Worm (Caenorhabditis elegans): ENCODE data around the gene D2096.12.

The D2096.12 gene

DNA sequence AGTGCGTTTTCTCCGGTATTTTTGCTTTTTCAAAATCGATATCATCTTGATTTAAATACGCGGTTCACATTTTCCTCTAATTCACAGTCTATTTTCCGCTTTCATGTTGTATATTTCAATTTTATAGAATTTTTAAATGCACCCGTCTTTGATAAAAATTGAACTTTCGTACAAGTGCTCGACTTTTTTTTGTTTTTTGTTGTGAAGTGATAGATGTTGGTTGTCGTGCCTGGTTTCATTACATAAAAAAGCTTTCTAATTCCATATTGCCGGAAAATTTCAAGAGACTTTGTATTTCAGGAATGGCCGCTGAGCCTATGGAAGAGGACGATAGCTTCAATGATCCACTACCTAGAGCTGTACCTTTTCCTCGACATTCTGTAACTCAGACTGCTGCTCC lies at the start of gene D2096.12:
TSS of gene D2096.12 (plus strand) at position 301 of the 400 bp plus-strand sequence.
- no peak for TF ChIP-seq W03F9.2 (tag; optimal IDR thresholded peaks at IDR 0.05)
- no peak for TF ChIP-seq dao-5 (tag; optimal IDR thresholded peaks at IDR 0.05)
- no peak for TF ChIP-seq him-1 (tag; optimal IDR thresholded peaks at IDR 0.05)

- no peak for TF ChIP-seq W03F9.2 (tag; optimal IDR thresholded peaks at IDR 0.05)
- TF ChIP-seq him-1 (tag; optimal IDR thresholded peaks at IDR 0.05) = no peak
- TF ChIP-seq dao-5 (tag; optimal IDR thresholded peaks at IDR 0.05) = no peak
Observed at ce11 chrIV:8317800-8318199, 45.5 kb upstream of the D2096.12 start.

DNA sequence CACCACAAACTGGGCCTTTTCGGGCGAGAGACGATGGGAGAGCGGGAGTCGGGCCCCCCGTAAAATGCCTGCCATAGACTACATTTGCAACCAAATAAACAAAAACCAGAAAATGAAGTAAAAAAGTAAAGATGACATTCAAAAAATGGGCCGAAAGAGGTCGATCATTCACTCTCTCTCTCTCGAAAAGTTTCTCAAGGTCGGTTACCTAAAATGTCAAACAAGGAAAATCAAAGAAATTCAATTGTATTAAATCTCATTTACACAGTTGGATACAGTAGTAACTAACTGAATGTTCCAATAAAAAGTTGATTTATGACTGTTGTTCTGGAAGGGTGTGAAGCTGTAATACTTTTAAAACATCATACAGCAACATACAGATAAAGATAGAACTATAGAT lies 44.5 kb upstream of the D2096.12 start:
- TF ChIP-seq him-1 (tag; optimal IDR thresholded peaks at IDR 0.05) (no peak), W03F9.2 (tag; optimal IDR thresholded peaks at IDR 0.05) (no peak), dao-5 (tag; optimal IDR thresholded peaks at IDR 0.05) (no peak)

DNA sequence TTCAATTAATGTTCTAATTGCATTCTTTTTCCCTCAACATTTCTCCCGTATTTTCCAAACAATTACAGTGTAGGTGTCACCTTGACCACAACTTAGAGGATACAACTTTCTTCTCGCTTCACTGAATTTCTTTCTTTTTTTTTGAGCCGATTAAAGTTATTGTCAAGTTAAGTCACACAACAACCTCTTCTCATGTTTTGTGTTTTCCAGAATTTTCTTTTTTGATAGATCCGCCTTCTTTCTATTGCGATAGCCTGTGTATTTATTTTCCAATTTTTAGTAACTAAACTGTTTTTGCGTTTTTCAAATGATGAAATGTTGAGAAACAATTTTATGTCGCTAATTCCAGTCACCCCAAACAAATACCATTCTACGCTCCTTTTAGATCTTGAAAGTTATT lies 37.6 kb upstream of the D2096.12 start, which contains the start of gene F35H10.3:
TSS of gene F35H10.3 (plus strand) at position 301 of the 400 bp plus-strand sequence.
- TF ChIP-seq him-1 (tag; optimal IDR thresholded peaks at IDR 0.05) (no peak), W03F9.2 (tag; optimal IDR thresholded peaks at IDR 0.05) (no peak), dao-5 (tag; optimal IDR thresholded peaks at IDR 0.05) (no peak)

- TF ChIP-seq him-1 (tag; optimal IDR thresholded peaks at IDR 0.05) = no peak
- no peak for TF ChIP-seq dao-5 (tag; optimal IDR thresholded peaks at IDR 0.05)
- no peak for TF ChIP-seq W03F9.2 (tag; optimal IDR thresholded peaks at IDR 0.05)
Observed at ce11 chrIV:8328913-8329312, 34.4 kb upstream of the D2096.12 start, which contains the start of gene F35H10.2. F35H10.2 (plus strand) TSS chrIV:8329213.

- TF ChIP-seq W03F9.2 (tag; optimal IDR thresholded peaks at IDR 0.05) = no peak
- no peak for TF ChIP-seq him-1 (tag; optimal IDR thresholded peaks at IDR 0.05)
- TF ChIP-seq dao-5 (tag; optimal IDR thresholded peaks at IDR 0.05) = no peak
Observed at ce11 chrIV:8332526-8332925, 30.7 kb upstream of the D2096.12 start, which contains the start of gene lys-10. lys-10 (plus strand) TSS chrIV:8332826.

DNA sequence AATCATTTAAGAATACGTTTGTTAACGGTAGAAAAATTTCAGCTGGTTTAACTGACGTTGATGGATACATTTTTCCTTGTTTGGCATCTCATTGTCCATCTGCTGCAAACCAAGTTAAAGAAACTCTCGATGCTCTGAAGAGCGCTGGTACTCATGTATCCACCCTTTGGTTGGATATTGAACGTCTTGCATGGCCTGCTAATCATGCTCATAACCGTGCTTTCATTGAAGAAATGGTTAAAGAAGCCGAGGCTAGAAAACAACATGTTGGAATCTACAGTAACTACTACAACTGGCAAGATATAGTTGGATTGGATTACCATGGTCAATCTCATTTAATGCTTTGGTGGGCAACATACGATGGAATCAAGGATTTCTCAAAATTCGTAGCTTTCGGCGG lies 30.2 kb upstream of the D2096.12 start:
- TF ChIP-seq him-1 (tag; optimal IDR thresholded peaks at IDR 0.05) (no peak), dao-5 (tag; optimal IDR thresholded peaks at IDR 0.05) (no peak), W03F9.2 (tag; optimal IDR thresholded peaks at IDR 0.05) (no peak)

DNA sequence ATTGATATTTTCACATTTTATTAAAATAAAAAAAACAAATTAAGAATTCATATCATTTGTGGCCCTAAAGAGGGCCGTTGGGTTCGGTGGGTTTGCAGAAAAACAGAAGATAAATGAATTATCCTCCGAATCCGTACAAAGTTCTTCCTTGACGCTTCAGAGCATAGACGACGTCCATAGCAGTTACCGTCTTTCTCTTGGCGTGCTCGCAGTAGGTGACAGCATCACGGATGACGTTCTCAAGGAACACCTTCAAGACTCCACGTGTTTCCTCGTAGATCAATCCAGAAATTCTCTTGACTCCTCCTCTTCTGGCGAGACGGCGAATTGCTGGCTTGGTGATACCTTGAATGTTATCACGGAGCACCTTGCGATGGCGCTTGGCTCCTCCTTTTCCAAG lies 29.7 kb upstream of the D2096.12 start:
- no peak for TF ChIP-seq him-1 (tag; optimal IDR thresholded peaks at IDR 0.05)
- no peak for TF ChIP-seq W03F9.2 (tag; optimal IDR thresholded peaks at IDR 0.05)
- no peak for TF ChIP-seq dao-5 (tag; optimal IDR thresholded peaks at IDR 0.05)

ce11 chrIV:8333954-8333987 lies 29.5 kb upstream of the D2096.12 start, which contains the start of gene his-31:
his-31 (minus strand) TSS chrIV:8333983.
- TF ChIP-seq W03F9.2 (tag; optimal IDR thresholded peaks at IDR 0.05) = no peak
- no peak for TF ChIP-seq him-1 (tag; optimal IDR thresholded peaks at IDR 0.05)
- TF ChIP-seq dao-5 (tag; optimal IDR thresholded peaks at IDR 0.05) = no peak

ce11 chrIV:8333988-8334863 lies 29.0 kb upstream of the D2096.12 start, which contains the start of gene his-32:
his-32 (plus strand) TSS chrIV:8334305.
- no peak for TF ChIP-seq him-1 (tag; optimal IDR thresholded peaks at IDR 0.05)
- TF ChIP-seq dao-5 (tag; optimal IDR thresholded peaks at IDR 0.05) = no peak
- no peak for TF ChIP-seq W03F9.2 (tag; optimal IDR thresholded peaks at IDR 0.05)

ce11 chrIV:8339636-8340035 lies 23.6 kb upstream of the D2096.12 start, which contains the start of gene lgc-6:
lgc-6 (plus strand) TSS chrIV:8339936.
- TF ChIP-seq him-1 (tag; optimal IDR thresholded peaks at IDR 0.05) (no peak), dao-5 (tag; optimal IDR thresholded peaks at IDR 0.05) (no peak), W03F9.2 (tag; optimal IDR thresholded peaks at IDR 0.05) (no peak)

ce11 chrIV:8342385-8342784 lies 20.9 kb upstream of the D2096.12 start, which contains the start of gene lgc-5:
lgc-5 (plus strand) TSS chrIV:8342685.
- no peak for TF ChIP-seq him-1 (tag; optimal IDR thresholded peaks at IDR 0.05)
- no peak for TF ChIP-seq dao-5 (tag; optimal IDR thresholded peaks at IDR 0.05)
- no peak for TF ChIP-seq W03F9.2 (tag; optimal IDR thresholded peaks at IDR 0.05)

DNA sequence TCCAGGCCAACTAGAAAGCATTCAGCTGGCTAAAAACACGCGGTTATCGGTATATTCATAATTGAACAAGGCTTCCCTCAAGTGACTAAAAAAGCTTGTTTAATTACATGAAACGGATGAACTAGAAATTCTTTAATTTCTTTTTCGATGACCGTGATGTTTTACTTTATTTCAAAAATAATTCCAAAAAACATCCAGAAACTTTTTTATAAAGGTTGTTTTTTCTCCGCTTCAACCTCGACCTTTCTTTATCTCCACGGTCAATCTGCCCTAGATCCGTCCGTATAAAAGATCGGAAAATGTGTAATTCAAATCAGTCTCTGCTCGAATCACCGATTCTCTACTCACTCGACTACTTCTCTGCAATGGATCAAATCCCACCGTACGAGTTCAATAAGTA lies 17.7 kb upstream of the D2096.12 start, which contains the start of gene F17E9.5:
TSS of gene F17E9.5 (plus strand) at position 301 of the 400 bp plus-strand sequence.
- TF ChIP-seq him-1 (tag; optimal IDR thresholded peaks at IDR 0.05) (no peak), dao-5 (tag; optimal IDR thresholded peaks at IDR 0.05) (no peak), W03F9.2 (tag; optimal IDR thresholded peaks at IDR 0.05) (no peak)

DNA sequence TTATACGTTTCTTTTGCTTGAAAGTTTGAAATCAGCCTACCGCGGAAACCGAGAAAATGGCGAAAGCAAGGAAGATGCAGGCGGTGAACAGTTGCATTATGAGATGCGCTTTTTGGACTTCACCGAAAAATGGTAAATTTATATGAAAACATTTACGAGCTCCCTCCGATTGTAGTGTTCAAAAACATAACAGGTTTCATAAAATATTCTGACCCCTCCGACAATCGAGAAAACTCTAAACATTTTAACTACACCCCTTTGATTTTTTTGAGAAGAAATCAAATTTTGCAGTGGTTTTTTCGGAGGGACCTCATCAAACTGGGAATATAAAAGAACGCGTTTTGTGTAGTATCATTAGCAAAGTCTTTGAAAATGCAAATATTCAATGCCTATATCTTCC lies 16.2 kb upstream of the D2096.12 start, which contains the start of the genes F17E9.18 and F17E9.15:
TSS of gene F17E9.18 (minus strand) at position 101 of the 400 bp plus-strand sequence.
TSS of gene F17E9.15 (plus strand) at position 368 of the 400 bp plus-strand sequence.
- TF ChIP-seq W03F9.2 (tag; optimal IDR thresholded peaks at IDR 0.05) (no peak), him-1 (tag; optimal IDR thresholded peaks at IDR 0.05) (no peak), dao-5 (tag; optimal IDR thresholded peaks at IDR 0.05) (no peak)

Measured in whole organism, L4/young adult.